Fruit fly (Drosophila melanogaster) whole organism, embryonic: ENCODE data around the gene Pat1.

Experiments used
- BEAF-32 ChIP-seq: fragments of 200-800 bp; sonication (Bioruptor generic); optimal IDR thresholded peaks from 3 replicates; lab custom pipeline; 2017; ENCODE audit warnings: missing biosample characterization, missing genetic modification characterization, mild to moderate bottlenecking, moderate library complexity, missing genetic modification reagents
- CG10462 ChIP-seq: fragments of 200-800 bp; sonication (Bioruptor generic); optimal IDR thresholded peaks from 2 replicates; lab custom pipeline; 2016; ENCODE audit warnings: missing biosample characterization, missing genetic modification characterization
- CG14965 ChIP-seq: fragments of 200-800 bp; sonication (Bioruptor generic); optimal IDR thresholded peaks from 2 replicates; lab custom pipeline; 2016; ENCODE audit warnings: missing biosample characterization, missing genetic modification characterization, borderline replicate concordance
- CG16779 ChIP-seq: fragments of 200-800 bp; sonication (Bioruptor generic); IDR thresholded peaks from 2 replicates; pipeline ENCODE4 v1.3.6; 2022; ENCODE audit warnings: missing biosample characterization, missing genetic modification characterization
- CG16863 ChIP-seq: fragments of 200-800 bp; sonication (Bioruptor generic); optimal IDR thresholded peaks from 3 replicates; lab custom pipeline; 2016; ENCODE audit warnings: missing biosample characterization, missing genetic modification characterization
- CG18011 ChIP-seq: fragments of 200-800 bp; sonication (Bioruptor generic); optimal IDR thresholded peaks from 2 replicates; lab custom pipeline; 2017; ENCODE audit warnings: missing biosample characterization, missing genetic modification characterization, mild to moderate bottlenecking, moderate library complexity, missing genotype
- CG18262 ChIP-seq: fragments of 200-800 bp; optimal IDR thresholded peaks from 3 replicates; lab custom pipeline; 2019; ENCODE audit warnings: missing biosample characterization, mild to moderate bottlenecking, missing genetic modification characterization, moderate library complexity
- CG18476 ChIP-seq: fragments of 200-800 bp; sonication (Bioruptor generic); optimal IDR thresholded peaks from 2 replicates; lab custom pipeline; 2016; ENCODE audit warnings: missing biosample characterization, mild to moderate bottlenecking, missing genetic modification characterization
- CG30431 ChIP-seq: fragments of 200-800 bp; sonication (Bioruptor generic); optimal IDR thresholded peaks from 2 replicates; lab custom pipeline; 2017; ENCODE audit warnings: missing biosample characterization, missing genetic modification characterization
- CG3163 ChIP-seq: fragments of 200-800 bp; sonication (Bioruptor generic); optimal IDR thresholded peaks from 3 replicates; lab custom pipeline; 2016; ENCODE audit warnings: missing biosample characterization, missing genetic modification characterization
- CG32532 ChIP-seq: fragments of 200-800 bp; sonication (Bioruptor generic); IDR thresholded peaks from 2 replicates; pipeline ENCODE4 v1.3.6; 2022; ENCODE audit warnings: missing biosample characterization, missing genetic modification characterization
- CG3407 ChIP-seq: fragments of 200-800 bp; sonication (Bioruptor generic); optimal IDR thresholded peaks from 2 replicates; lab custom pipeline; 2018; ENCODE audit warnings: missing biosample characterization, mild to moderate bottlenecking, missing genetic modification characterization
- CG34422 ChIP-seq: fragments of 200-800 bp; sonication (Bioruptor generic); IDR thresholded peaks from 3 replicates; pipeline ENCODE4 v1.3.6; 2022; ENCODE audit warnings: missing biosample characterization, missing genetic modification characterization
- CG6654 ChIP-seq: fragments of 200-800 bp; sonication (Bioruptor generic); optimal IDR thresholded peaks from 2 replicates; lab custom pipeline; 2017; ENCODE audit warnings: missing biosample characterization, mild to moderate bottlenecking, missing genetic modification characterization
- CG6765 ChIP-seq: fragments of 200-800 bp; sonication (Bioruptor generic); optimal IDR thresholded peaks from 3 replicates; lab custom pipeline; 2017; ENCODE audit warnings: missing biosample characterization, mild to moderate bottlenecking, missing genetic modification characterization
- CG7839 ChIP-seq: fragments of 200-800 bp; sonication (Bioruptor generic); optimal IDR thresholded peaks from 3 replicates; lab custom pipeline; 2018; ENCODE audit warnings: missing biosample characterization, mild to moderate bottlenecking, missing genetic modification characterization, moderate library complexity
- CG9932 ChIP-seq: fragments of 200-800 bp; sonication (Bioruptor generic); IDR thresholded peaks from 2 replicates; pipeline ENCODE4 v1.3.6; 2022; ENCODE audit warnings: missing biosample characterization, missing genetic modification characterization
- ERR ChIP-seq: fragments of 200-800 bp; sonication (Bioruptor generic); optimal IDR thresholded peaks from 2 replicates; lab custom pipeline; 2016; ENCODE audit warnings: missing biosample characterization, missing genetic modification characterization
- Fer3 ChIP-seq: fragments of 200-800 bp; sonication (Bioruptor generic); optimal IDR thresholded peaks from 2 replicates; lab custom pipeline; 2018; ENCODE audit warnings: missing biosample characterization, mild to moderate bottlenecking, missing genetic modification characterization, moderate library complexity
- HLHmδ ChIP-seq: fragments of 200-800 bp; sonication (Bioruptor generic); optimal IDR thresholded peaks from 2 replicates; lab custom pipeline; 2018; ENCODE audit warnings: missing biosample characterization, mild to moderate bottlenecking, missing genetic modification characterization, moderate library complexity
- NC2β ChIP-seq: fragments of 200-800 bp; sonication (Bioruptor generic); optimal IDR thresholded peaks from 2 replicates; lab custom pipeline; 2016; ENCODE audit warnings: missing biosample characterization, missing genetic modification characterization
- NfI ChIP-seq: fragments of 200-800 bp; sonication (Bioruptor generic); optimal IDR thresholded peaks from 3 replicates; lab custom pipeline; 2018; ENCODE audit warnings: missing biosample characterization, mild to moderate bottlenecking, missing genetic modification characterization, moderate library complexity
- Ptx1 ChIP-seq: fragments of 200-800 bp; sonication (Bioruptor generic); IDR thresholded peaks from 2 replicates; pipeline ENCODE4 v1.3.6; 2022; ENCODE audit warnings: missing biosample characterization, missing genetic modification characterization
- Sox102F ChIP-seq: fragments of 200-800 bp; sonication (Bioruptor generic); optimal IDR thresholded peaks from 2 replicates; lab custom pipeline; 2018; ENCODE audit warnings: missing biosample characterization, mild to moderate bottlenecking, missing genetic modification characterization, moderate library complexity
- Spps ChIP-seq: fragments of 200-800 bp; sonication (Bioruptor generic); optimal IDR thresholded peaks from 2 replicates; lab custom pipeline; 2018; ENCODE audit warnings: missing biosample characterization, mild to moderate bottlenecking, missing genetic modification characterization
- Usf ChIP-seq: fragments of 200-800 bp; sonication (Bioruptor generic); optimal IDR thresholded peaks from 2 replicates; lab custom pipeline; 2017; ENCODE audit warnings: missing genotype, missing biosample characterization, missing genetic modification characterization
- Xrp1 ChIP-seq: fragments of 200-800 bp; sonication (Bioruptor generic); IDR thresholded peaks from 2 replicates; pipeline ENCODE4 v1.3.6; 2022; ENCODE audit warnings: missing biosample characterization, missing genetic modification characterization
- YL-1 ChIP-seq: fragments of 200-800 bp; sonication (Bioruptor generic); optimal IDR thresholded peaks from 3 replicates; lab custom pipeline; 2017; ENCODE audit warnings: missing biosample characterization, mild to moderate bottlenecking, missing genetic modification characterization
- bcd ChIP-seq: fragments of 200-800 bp; sonication (Bioruptor generic); optimal IDR thresholded peaks from 2 replicates; lab custom pipeline; 2017; ENCODE audit warnings: missing biosample characterization, mild to moderate bottlenecking, missing genetic modification characterization
- corto ChIP-seq: fragments of 200-800 bp; sonication (Bioruptor generic); optimal IDR thresholded peaks from 2 replicates; lab custom pipeline; 2016; ENCODE audit warnings: missing biosample characterization, mild to moderate bottlenecking, missing genetic modification characterization, moderate library complexity
- crp ChIP-seq, 2 experiments: fragments of 200-800 bp; sonication (Bioruptor generic); optimal IDR thresholded peaks; 2 replicates in 1 of 2; 3 replicates in 1 of 2; lab custom pipeline; 2017; ENCODE audit warnings: missing biosample characterization in 2 of 2, missing genetic modification characterization in 2 of 2, mild to moderate bottlenecking in 1 of 2, moderate library complexity in 1 of 2
- dimm ChIP-seq: fragments of 200-800 bp; sonication (Bioruptor generic); IDR thresholded peaks from 2 replicates; pipeline ENCODE4 v1.3.6; 2022; ENCODE audit warnings: missing biosample characterization, missing genetic modification characterization
- dpn ChIP-seq, 2 experiments: fragments of 200-800 bp; sonication (Bioruptor generic); optimal IDR thresholded peaks; 3 replicates each; lab custom pipeline; 2016; ENCODE audit warnings: missing biosample characterization in 2 of 2, missing genetic modification characterization in 2 of 2
- en ChIP-seq: fragments of 200-800 bp; sonication (Bioruptor generic); optimal IDR thresholded peaks from 2 replicates; lab custom pipeline; 2016; ENCODE audit warnings: missing biosample characterization, missing genetic modification characterization
- gce ChIP-seq: fragments of 200-800 bp; sonication (Bioruptor generic); IDR thresholded peaks from 3 replicates; pipeline ENCODE4 v1.3.6; 2022; ENCODE audit warnings: missing biosample characterization, missing genetic modification characterization
- gfzf ChIP-seq: fragments of 200-800 bp; sonication (Bioruptor generic); optimal IDR thresholded peaks from 2 replicates; lab custom pipeline; 2016; ENCODE audit warnings: missing biosample characterization, mild to moderate bottlenecking, missing genetic modification characterization, moderate library complexity
- hth ChIP-seq: fragments of >200 bp; optimal IDR thresholded peaks from 2 replicates; lab custom pipeline; 2017; ENCODE audit warnings: inconsistent platforms
- insv ChIP-seq, 2 experiments: fragments of 200-800 bp; sonication (Bioruptor generic); optimal IDR thresholded peaks; 3 replicates each; lab custom pipeline; 2016 to 2018; ENCODE audit warnings: missing biosample characterization in 2 of 2, missing genetic modification characterization in 2 of 2
- kah ChIP-seq: fragments of 200-800 bp; sonication (Bioruptor generic); optimal IDR thresholded peaks from 2 replicates; lab custom pipeline; 2018; ENCODE audit warnings: missing biosample characterization, mild to moderate bottlenecking, missing genetic modification characterization
- klu ChIP-seq: fragments of 200-800 bp; sonication (Bioruptor generic); IDR thresholded peaks from 2 replicates; pipeline ENCODE4 v1.3.6; 2022; ENCODE audit warnings: missing biosample characterization, missing genetic modification characterization
- lmd ChIP-seq: fragments of 200-800 bp; sonication (Bioruptor generic); IDR thresholded peaks from 2 replicates; pipeline ENCODE4 v1.3.6; 2022; ENCODE audit warnings: missing biosample characterization, missing genetic modification characterization
- nom ChIP-seq: fragments of 200-800 bp; sonication (Bioruptor generic); optimal IDR thresholded peaks from 2 replicates; lab custom pipeline; 2017; ENCODE audit warnings: missing biosample characterization, missing genetic modification characterization, mild to moderate bottlenecking, moderate library complexity, missing genetic modification reagents
- peb ChIP-seq: fragments of 200-800 bp; sonication (Bioruptor generic); IDR thresholded peaks from 2 replicates; pipeline ENCODE4 v1.3.6; 2022; ENCODE audit warnings: missing biosample characterization, missing genetic modification characterization
- pho ChIP-seq: fragments of 200-800 bp; sonication (Bioruptor generic); optimal IDR thresholded peaks from 2 replicates; lab custom pipeline; 2016; ENCODE audit warnings: missing biosample characterization, missing genetic modification characterization
- sc ChIP-seq, 3 experiments: fragments of >200 bp in 2 of 3; fragments of 200-800 bp in 1 of 3; sonication (Bioruptor generic) in 1 of 3; optimal IDR thresholded peaks; 2 replicates in 2 of 3; 3 replicates in 1 of 3; lab custom pipeline; 2017; ENCODE audit warnings: mild to moderate bottlenecking in 1 of 3, missing biosample characterization in 1 of 3, missing genetic modification characterization in 1 of 3, missing genetic modification reagents in 1 of 3
- tin ChIP-seq: fragments of 200-800 bp; sonication (Bioruptor generic); optimal IDR thresholded peaks from 3 replicates; lab custom pipeline; 2016; ENCODE audit warnings: missing biosample characterization, missing genetic modification characterization
- tll ChIP-seq, 2 experiments: fragments of 200-800 bp in 1 of 2; fragments of >200 bp in 1 of 2; sonication (Bioruptor generic) in 1 of 2; optimal IDR thresholded peaks; 2 replicates each; lab custom pipeline; 2017 to 2019; ENCODE audit warnings: missing biosample characterization in 2 of 2, missing genetic modification characterization in 2 of 2, mild to moderate bottlenecking in 1 of 2, moderate library complexity in 1 of 2
- twi ChIP-seq: fragments of 200-800 bp; optimal IDR thresholded peaks from 2 replicates; lab custom pipeline; 2019; ENCODE audit warnings: missing biosample characterization, mild to moderate bottlenecking, missing genetic modification characterization, moderate library complexity
- unpg ChIP-seq: fragments of 200-800 bp; sonication (Bioruptor generic); optimal IDR thresholded peaks from 3 replicates; lab custom pipeline; 2018; ENCODE audit warnings: missing biosample characterization, mild to moderate bottlenecking, missing genetic modification characterization, moderate library complexity
- z ChIP-seq: fragments of 200-800 bp; sonication (Bioruptor generic); IDR thresholded peaks from 3 replicates; pipeline ENCODE4 v1.3.6; 2022; ENCODE audit warnings: missing biosample characterization, missing genetic modification characterization
- zf30C ChIP-seq: fragments of 200-800 bp; sonication (Bioruptor generic); optimal IDR thresholded peaks from 3 replicates; lab custom pipeline; 2018; ENCODE audit warnings: missing biosample characterization, mild to moderate bottlenecking, missing genetic modification characterization

Pat1 gene

DNA sequence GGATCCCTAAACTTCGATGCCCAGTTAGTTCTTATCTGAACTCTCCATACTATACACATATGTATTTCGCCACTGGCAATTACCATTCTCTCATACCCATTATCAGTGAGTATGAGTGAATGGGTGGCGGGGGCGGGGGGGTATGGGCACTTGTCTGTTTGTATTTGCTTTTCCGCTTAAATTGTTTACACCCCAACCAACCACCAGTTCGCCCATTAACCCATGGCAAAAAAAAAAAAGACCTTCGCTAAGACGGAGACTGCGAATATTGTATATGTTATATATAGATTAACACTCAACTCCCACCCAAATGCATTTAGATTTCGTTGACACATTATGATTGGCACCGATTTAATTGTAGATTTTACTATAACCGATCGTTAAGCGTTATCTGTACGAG, 1.5 kb downstream of the Pat1 start (continued):
- no peak for TF ChIP-seq crp (GFP tag; optimal IDR thresholded peaks at IDR 0.05; lab: Kevin White, UChicago)
- no peak for TF ChIP-seq HLHmδ
- TF ChIP-seq peb (GFP tag; lab: Robert Waterston, UW): no peak
- TF ChIP-seq Fer3 (tag; lab: Kevin White, UChicago): peak; percentile 21
- peak; percentile 46 for TF ChIP-seq Xrp1 (GFP tag; lab: Robert Waterston, UW)
- 0 out of 2 replicates have a peak, but pooled peaks have one; percentile 24 for TF ChIP-seq CG16779
- TF ChIP-seq z (GFP tag; lab: Robert Waterston, UW): no peak
- no peak for TF ChIP-seq BEAF-32
- TF ChIP-seq insv (GFP tag; optimal IDR thresholded peaks at IDR 0.05; lab: Kevin White, UChicago): no peak
- no peak for TF ChIP-seq CG14965 (GFP tag; lab: Kevin White, UChicago)
- peak; percentile 10 for TF ChIP-seq CG3407 (GFP tag; lab: Kevin White, UChicago)
- TF ChIP-seq zf30C: no peak
- no peak for TF ChIP-seq klu
- TF ChIP-seq twi (tag; lab: Kevin White, UChicago): no peak
- no peak for TF ChIP-seq CG30431 (GFP tag; lab: Kevin White, UChicago)
- no peak for TF ChIP-seq pho (GFP tag; lab: Kevin White, UChicago)
- no peak for TF ChIP-seq Spps (tag; lab: Kevin White, UChicago)
- TF ChIP-seq sc (optimal IDR thresholded peaks at IDR 0.05; lab: Kevin White, UChicago): no peak
- TF ChIP-seq sc (GFP tag; optimal IDR thresholded peaks at IDR 0.05; lab: Kevin White, UChicago): no peak
- TF ChIP-seq bcd (GFP tag; lab: Kevin White, UChicago): peak; percentile 18
- no peak for TF ChIP-seq CG10462 (GFP tag; lab: Kevin White, UChicago)
- no peak for TF ChIP-seq unpg (GFP tag; lab: Kevin White, UChicago)
- no peak for TF ChIP-seq CG16863 (GFP tag; lab: Kevin White, UChicago)
- TF ChIP-seq tll (GFP tag; optimal IDR thresholded peaks at IDR 0.05; lab: Kevin White, UChicago): no peak
- peak; percentile 29 for TF ChIP-seq CG32532 (GFP tag; lab: Robert Waterston, UW)
- TF ChIP-seq CG18476 (GFP tag; lab: Kevin White, UChicago): no peak
- no peak for TF ChIP-seq corto (GFP tag; lab: Kevin White, UChicago)
- TF ChIP-seq lmd (GFP tag; lab: Robert Waterston, UW): no peak
- TF ChIP-seq CG7839: peak; percentile 2
- TF ChIP-seq hth: no peak
- no peak for TF ChIP-seq ERR (GFP tag; lab: Kevin White, UChicago)
- peak; percentile 52 for TF ChIP-seq nom (GFP tag; lab: Kevin White, UChicago)
- no peak for TF ChIP-seq CG6765 (GFP tag; lab: Kevin White, UChicago)
- TF ChIP-seq dimm (GFP tag; lab: Robert Waterston, UW): no peak
- TF ChIP-seq CG18262 (tag; lab: Kevin White, UChicago): no peak
- no peak for TF ChIP-seq CG3163
- TF ChIP-seq NC2β (GFP tag; lab: Kevin White, UChicago): no peak
- TF ChIP-seq Usf (GFP tag; lab: Kevin White, UChicago): no peak
- no peak for TF ChIP-seq CG9932 (GFP tag; lab: Robert Waterston, UW)
- no peak for TF ChIP-seq tin (GFP tag; lab: Kevin White, UChicago)
- TF ChIP-seq en (GFP tag; lab: Kevin White, UChicago): no peak
- no peak for TF ChIP-seq Sox102F
- no peak for TF ChIP-seq dpn (GFP tag; optimal IDR thresholded peaks at IDR 0.05; lab: Kevin White, UChicago)
- no peak for TF ChIP-seq CG18011
- TF ChIP-seq YL-1: no peak
- no peak for TF ChIP-seq gce
- no peak for TF ChIP-seq Ptx1
- TF ChIP-seq CG6654 (GFP tag; lab: Kevin White, UChicago): no peak
- TF ChIP-seq CG34422: no peak
- TF ChIP-seq gfzf (GFP tag; lab: Kevin White, UChicago): no peak
- TF ChIP-seq NfI (GFP tag; lab: Kevin White, UChicago): peak; percentile 16
- no peak for TF ChIP-seq kah (GFP tag; lab: Kevin White, UChicago)
